Worm (Caenorhabditis elegans): ENCODE measurements around the gene grl-7.

The grl-7 gene

ce11 chrV:11386428-11386827, 39.6 kb upstream of the grl-7 start, which contains the start of gene F55C10.4:
TSS of gene F55C10.4 (plus strand) at chrV:11386728.
- no peak for TF ChIP-seq dsc-1 (tag; optimal IDR thresholded peaks at IDR 0.05)
- no peak for TF ChIP-seq C04F5.9 (tag; optimal IDR thresholded peaks at IDR 0.05)
- TF ChIP-seq ztf-11 (tag; optimal IDR thresholded peaks at IDR 0.05), result no peak
- no peak for TF ChIP-seq pag-3 (tag; optimal IDR thresholded peaks at IDR 0.05; ENCODE audit: borderline replicate concordance, insufficient read depth)
- TF ChIP-seq alr-1 (tag; optimal IDR thresholded peaks at IDR 0.05; ENCODE audit: borderline replicate concordance), result no peak
- TF ChIP-seq ets-5 (GFP tag; IDR thresholded peaks at IDR 0.05), result no peak
- no peak for TF ChIP-seq unc-130 (tag; optimal IDR thresholded peaks at IDR 0.05)
- no peak for TF ChIP-seq ceh-88 (GFP tag; IDR thresholded peaks at IDR 0.05)
- no peak for TF ChIP-seq nhr-71 (tag; optimal IDR thresholded peaks at IDR 0.05)
- no peak for TF ChIP-seq nhr-84 (tag; optimal IDR thresholded peaks at IDR 0.05)
- TF ChIP-seq jun-1 (tag; optimal IDR thresholded peaks at IDR 0.05), result no peak
- TF ChIP-seq unc-62 (GFP tag; optimal IDR thresholded peaks at IDR 0.05), result no peak
- TF ChIP-seq zip-4 (GFP tag; optimal IDR thresholded peaks at IDR 0.05), result no peak
- TF ChIP-seq lin-13 (GFP tag; optimal IDR thresholded peaks at IDR 0.05), result no peak
- no peak for TF ChIP-seq lsy-2 (tag; optimal IDR thresholded peaks at IDR 0.05)
- no peak for TF ChIP-seq tbx-2 (tag; optimal IDR thresholded peaks at IDR 0.05)
- TF ChIP-seq lin-39 (tag; optimal IDR thresholded peaks at IDR 0.05), result no peak
- no peak for TF ChIP-seq lir-3 (tag; optimal IDR thresholded peaks at IDR 0.05; ENCODE audit: poor library complexity)
- no peak for TF ChIP-seq tlp-1 (tag; optimal IDR thresholded peaks at IDR 0.05)
- no peak for TF ChIP-seq ceh-90 (tag; optimal IDR thresholded peaks at IDR 0.05)

- no peak for TF ChIP-seq ceh-82 (tag; optimal IDR thresholded peaks at IDR 0.05)
- peak; percentile 73 for TF ChIP-seq blmp-1 (tag; optimal IDR thresholded peaks at IDR 0.05)
Measured at ce11 chrV:11385060-11385459, 38.2 kb upstream of the grl-7 start, which contains the start of gene col-154. TSS of gene col-154 (plus strand) at chrV:11385360.

ce11 chrV:11383032-11383431, 36.2 kb upstream of the grl-7 start, which contains the start of gene F55C10.5:
TSS of gene F55C10.5 (plus strand) at chrV:11383105.
- TF ChIP-seq fkh-10 (GFP tag; optimal IDR thresholded peaks at IDR 0.05) (no peak), dsc-1 (tag; optimal IDR thresholded peaks at IDR 0.05) (no peak), nhr-237 (tag; optimal IDR thresholded peaks at IDR 0.05) (no peak), ceh-8 (GFP tag; optimal IDR thresholded peaks at IDR 0.05) (no peak), nhr-12 (tag; optimal IDR thresholded peaks at IDR 0.05) (no peak), vab-15 (tag; optimal IDR thresholded peaks at IDR 0.05) (no peak), zag-1 (tag; optimal IDR thresholded peaks at IDR 0.05) (no peak)

- TF ChIP-seq lin-14 (GFP tag; optimal IDR thresholded peaks at IDR 0.05) (peak; percentile 72), jun-1 (tag; optimal IDR thresholded peaks at IDR 0.05) (no peak), pax-3 (tag; optimal IDR thresholded peaks at IDR 0.05) (no peak), fkh-10 (GFP tag; optimal IDR thresholded peaks at IDR 0.05) (peak; percentile 60), ceh-82 (tag; optimal IDR thresholded peaks at IDR 0.05) (no peak)
Measured at ce11 chrV:11380571-11380970, 33.8 kb upstream of the grl-7 start.

- TF ChIP-seq sox-4 (tag; optimal IDR thresholded peaks at IDR 0.05), result no peak
- peak; percentile 46 for TF ChIP-seq lin-14 (GFP tag; optimal IDR thresholded peaks at IDR 0.05)
- no peak for TF ChIP-seq lir-3 (tag; optimal IDR thresholded peaks at IDR 0.05; ENCODE audit: poor library complexity)
- TF ChIP-seq nhr-85 (tag), result peak; percentile 6
Measured at ce11 chrV:11379341-11379740, 32.5 kb upstream of the grl-7 start.
